Worm (Caenorhabditis elegans): ENCODE measurements around the gene K06A9.2.

Gene K06A9.2

ce11 chrX:1528107-1528506 lies 8.1 kb upstream of the K06A9.2 start:
- TF ChIP-seq zag-1 (tag; optimal IDR thresholded peaks at IDR 0.05) (no peak), ztf-4 (tag; optimal IDR thresholded peaks at IDR 0.05) (no peak), nhr-67 (tag; optimal IDR thresholded peaks at IDR 0.05) (no peak), nhr-23 (tag; optimal IDR thresholded peaks at IDR 0.05) (no peak), fkh-2 (tag; optimal IDR thresholded peaks at IDR 0.05) (no peak), pha-4 (tag; optimal IDR thresholded peaks at IDR 0.05) (no peak), nhr-25 (tag; optimal IDR thresholded peaks at IDR 0.05) (no peak), fos-1 (tag; optimal IDR thresholded peaks at IDR 0.05) (no peak), elt-3 (tag; optimal IDR thresholded peaks at IDR 0.05) (no peak), fkh-10 (GFP tag; optimal IDR thresholded peaks at IDR 0.05) (no peak), nhr-12 (tag; optimal IDR thresholded peaks at IDR 0.05) (no peak), nhr-77 (tag; optimal IDR thresholded peaks at IDR 0.05) (no peak), ceh-28 (tag; optimal IDR thresholded peaks at IDR 0.05) (no peak), snpc-4 (tag; optimal IDR thresholded peaks at IDR 0.05) (no peak), nhr-28 (tag; optimal IDR thresholded peaks at IDR 0.05) (no peak), pqm-1 (tag; optimal IDR thresholded peaks at IDR 0.05) (no peak), aly-2 (tag; optimal IDR thresholded peaks at IDR 0.05) (no peak), daf-12 (tag; optimal IDR thresholded peaks at IDR 0.05) (no peak), jun-1 (tag; optimal IDR thresholded peaks at IDR 0.05) (no peak), nfya-1 (tag; optimal IDR thresholded peaks at IDR 0.05; ENCODE audit: insufficient read depth) (no peak)

- TF ChIP-seq lsy-12 (tag; optimal IDR thresholded peaks at IDR 0.05) (no peak), ztf-11 (tag; optimal IDR thresholded peaks at IDR 0.05) (no peak), hmg-11 (tag; optimal IDR thresholded peaks at IDR 0.05) (peak; percentile 53), zag-1 (tag; optimal IDR thresholded peaks at IDR 0.05) (no peak), nhr-12 (tag; optimal IDR thresholded peaks at IDR 0.05) (no peak), ztf-4 (tag; optimal IDR thresholded peaks at IDR 0.05) (no peak), lin-39 (tag; optimal IDR thresholded peaks at IDR 0.05) (peak; percentile 24), sea-2 (GFP tag; optimal IDR thresholded peaks at IDR 0.05) (no peak), eor-1 (tag; optimal IDR thresholded peaks at IDR 0.05) (no peak), nfya-1 (tag; optimal IDR thresholded peaks at IDR 0.05; ENCODE audit: insufficient read depth) (peak; percentile 55), elt-2 (tag; optimal IDR thresholded peaks at IDR 0.05) (no peak), nhr-11 (tag; optimal IDR thresholded peaks at IDR 0.05) (no peak), nhr-76 (tag; optimal IDR thresholded peaks at IDR 0.05) (no peak), pha-4 (tag; optimal IDR thresholded peaks at IDR 0.05) (peak; percentile 27), lin-15B (tag; optimal IDR thresholded peaks at IDR 0.05) (no peak)
Observed at ce11 chrX:1529013-1529412, 7.2 kb upstream of the K06A9.2 start.

- no peak for TF ChIP-seq daf-12 (tag; optimal IDR thresholded peaks at IDR 0.05)
- TF ChIP-seq elt-2 (tag; optimal IDR thresholded peaks at IDR 0.05): no peak
- TF ChIP-seq mml-1 (tag; optimal IDR thresholded peaks at IDR 0.05): no peak
- no peak for TF ChIP-seq ceh-82 (tag; optimal IDR thresholded peaks at IDR 0.05)
- no peak for TF ChIP-seq ceh-28 (tag; optimal IDR thresholded peaks at IDR 0.05)
- TF ChIP-seq nhr-237 (tag; optimal IDR thresholded peaks at IDR 0.05): no peak
- TF ChIP-seq ZK546.5 (tag; optimal IDR thresholded peaks at IDR 0.05): no peak
- no peak for TF ChIP-seq eor-1 (tag; optimal IDR thresholded peaks at IDR 0.05)
Observed at ce11 chrX:1535261-1535660, 905 bp upstream of the K06A9.2 start, which contains the start of gene K06A9.3. Gene K06A9.3, minus strand, starts transcription at chrX:1535361.

ce11 chrX:1538830-1539229 lies 2.7 kb downstream of the K06A9.2 start:
- no peak for TF ChIP-seq nhr-77 (tag; optimal IDR thresholded peaks at IDR 0.05)
- no peak for TF ChIP-seq daf-12 (tag; optimal IDR thresholded peaks at IDR 0.05)
- TF ChIP-seq ztf-4 (tag; optimal IDR thresholded peaks at IDR 0.05): no peak
- TF ChIP-seq ama-1 (optimal IDR thresholded peaks at IDR 0.05): no peak
- no peak for TF ChIP-seq ceh-82 (tag; optimal IDR thresholded peaks at IDR 0.05)
- no peak for TF ChIP-seq pqm-1 (tag; optimal IDR thresholded peaks at IDR 0.05)
- no peak for TF ChIP-seq nhr-12 (tag; optimal IDR thresholded peaks at IDR 0.05)

- TF ChIP-seq pqm-1 (tag; optimal IDR thresholded peaks at IDR 0.05) (peak; percentile 87), pha-4 (tag; optimal IDR thresholded peaks at IDR 0.05) (peak; percentile 21), ceh-28 (tag; optimal IDR thresholded peaks at IDR 0.05) (no peak), elt-2 (tag; optimal IDR thresholded peaks at IDR 0.05) (peak; percentile 90), jun-1 (tag; optimal IDR thresholded peaks at IDR 0.05) (peak; percentile 40), nhr-67 (tag; optimal IDR thresholded peaks at IDR 0.05) (no peak)
Observed at ce11 chrX:1541072-1541471, 4.9 kb downstream of the K06A9.2 start.
